Fruit fly (Drosophila melanogaster) whole organism, embryonic: Measurements from ENCODE around the gene CCDC53.

Experiments
- ATbp ChIP-seq: fragments of 200-800 bp; sonication (Bioruptor generic); optimal IDR thresholded peaks from 2 replicates; lab custom pipeline; 2017; ENCODE audit warnings: missing biosample characterization, mild to moderate bottlenecking, missing genetic modification characterization, missing genetic modification reagents
- Awh ChIP-seq: fragments of 200-800 bp; sonication (Bioruptor generic); IDR thresholded peaks from 2 replicates; pipeline ENCODE4, ENCODE4 v1.3.6; 2022; ENCODE audit warnings: missing biosample characterization, missing genetic modification characterization
- Bgb ChIP-seq: fragments of 200-800 bp; sonication (Bioruptor generic); IDR thresholded peaks from 2 replicates; pipeline ENCODE4 v1.3.6; 2022; ENCODE audit warnings: missing biosample characterization, missing genetic modification characterization; ENCODE audit not compliant: partially characterized antibody
- CG11398 ChIP-seq: fragments of 200-800 bp; sonication (Bioruptor generic); optimal IDR thresholded peaks from 2 replicates; lab custom pipeline; 2016; ENCODE audit warnings: missing biosample characterization, missing genetic modification characterization
- CG11695 ChIP-seq: fragments of 200-800 bp; sonication (Bioruptor generic); IDR thresholded peaks from 3 replicates; pipeline ENCODE4 v1.3.6; 2022; ENCODE audit warnings: missing biosample characterization, missing genetic modification characterization
- CG14667 ChIP-seq: fragments of 200-800 bp; sonication (Bioruptor generic); IDR thresholded peaks from 2 replicates; pipeline ENCODE4 v1.3.6; 2022; ENCODE audit warnings: missing biosample characterization, missing genetic modification characterization
- CG16813 ChIP-seq: fragments of 200-800 bp; sonication (Bioruptor generic); IDR thresholded peaks from 3 replicates; pipeline ENCODE4 v1.3.6; 2022; ENCODE audit warnings: missing biosample characterization, missing genetic modification characterization; ENCODE audit not compliant: partially characterized antibody
- CG17361 ChIP-seq: fragments of 200-800 bp; sonication (Bioruptor generic); IDR thresholded peaks from 3 replicates; pipeline ENCODE4 v1.3.6; 2022; ENCODE audit warnings: missing biosample characterization, missing genetic modification characterization
- CG17912 ChIP-seq: fragments of 200-800 bp; sonication (Bioruptor generic); optimal IDR thresholded peaks from 2 replicates; lab custom pipeline; 2018; ENCODE audit warnings: missing biosample characterization, mild to moderate bottlenecking, missing genetic modification characterization
- CG1832 ChIP-seq: fragments of 200-800 bp; sonication (Bioruptor generic); optimal IDR thresholded peaks from 2 replicates; lab custom pipeline; 2017; ENCODE audit warnings: missing biosample characterization, mild to moderate bottlenecking, missing genetic modification characterization, inconsistent platforms
- CG31224 ChIP-seq: fragments of 200-800 bp; sonication (Bioruptor generic); IDR thresholded peaks from 2 replicates; pipeline ENCODE4 v1.3.6; 2022; ENCODE audit warnings: missing biosample characterization, missing genetic modification characterization
- CG32532 ChIP-seq: fragments of 200-800 bp; sonication (Bioruptor generic); IDR thresholded peaks from 2 replicates; pipeline ENCODE4 v1.3.6; 2022; ENCODE audit warnings: missing biosample characterization, missing genetic modification characterization
- CG3281 ChIP-seq: fragments of 200-800 bp; sonication (Bioruptor generic); optimal IDR thresholded peaks from 3 replicates; lab custom pipeline; 2017; ENCODE audit warnings: missing biosample characterization, mild to moderate bottlenecking, missing genetic modification characterization
- CG4404 ChIP-seq: fragments of 200-800 bp; sonication (Bioruptor generic); IDR thresholded peaks from 2 replicates; pipeline ENCODE4 v1.3.6; 2022; ENCODE audit warnings: missing biosample characterization, missing genetic modification characterization
- CG8765 ChIP-seq: fragments of 200-800 bp; sonication (Bioruptor generic); IDR thresholded peaks from 2 replicates; pipeline ENCODE4 v1.3.6; 2022; ENCODE audit warnings: missing biosample characterization, missing genetic modification characterization
- CG8944 ChIP-seq: fragments of 200-800 bp; sonication (Bioruptor generic); optimal IDR thresholded peaks from 3 replicates; lab custom pipeline; 2016; ENCODE audit warnings: missing biosample characterization, missing genetic modification characterization
- CG9727 ChIP-seq: fragments of 200-800 bp; sonication (Bioruptor generic); optimal IDR thresholded peaks from 3 replicates; lab custom pipeline; 2017; ENCODE audit warnings: missing biosample characterization, mild to moderate bottlenecking, missing genetic modification characterization
- CTCF ChIP-seq: fragments of 200-800 bp; sonication (Bioruptor generic); optimal IDR thresholded peaks from 2 replicates; lab custom pipeline; 2017; ENCODE audit warnings: missing biosample characterization, mild to moderate bottlenecking, missing genetic modification characterization, moderate library complexity
- D ChIP-seq, 2 experiments: fragments of 200-800 bp in 1 of 2; fragments of >200 bp in 1 of 2; sonication (Bioruptor generic) in 1 of 2; optimal IDR thresholded peaks; 2 replicates in 1 of 2; 3 replicates in 1 of 2; lab custom pipeline; 2017; ENCODE audit warnings: mild to moderate bottlenecking in 1 of 2, missing biosample characterization in 1 of 2, missing genetic modification characterization in 1 of 2, missing genetic modification reagents in 1 of 2
- Dad ChIP-seq: fragments of 200-800 bp; sonication (Bioruptor generic); optimal IDR thresholded peaks from 3 replicates; lab custom pipeline; 2016; ENCODE audit warnings: missing biosample characterization, missing genetic modification characterization
- Dip2 ChIP-seq: fragments of 200-800 bp; sonication (Bioruptor generic); IDR thresholded peaks from 2 replicates; pipeline ENCODE4 v1.3.6; 2022; ENCODE audit warnings: missing biosample characterization, missing genetic modification characterization
- Drgx ChIP-seq: fragments of 200-800 bp; sonication (Bioruptor generic); IDR thresholded peaks from 2 replicates; pipeline ENCODE4 v1.3.6; 2022; ENCODE audit warnings: missing biosample characterization, missing genetic modification characterization
- Fer1 ChIP-seq: fragments of 200-800 bp; sonication (Bioruptor generic); optimal IDR thresholded peaks from 2 replicates; lab custom pipeline; 2017; ENCODE audit warnings: missing biosample characterization, mild to moderate bottlenecking, missing genetic modification characterization
- Fer3 ChIP-seq: fragments of 200-800 bp; sonication (Bioruptor generic); optimal IDR thresholded peaks from 2 replicates; lab custom pipeline; 2018; ENCODE audit warnings: missing biosample characterization, mild to moderate bottlenecking, missing genetic modification characterization, moderate library complexity
- GATAe ChIP-seq: fragments of 200-800 bp; sonication (Bioruptor generic); conservative IDR thresholded peaks from 2 replicates; pipeline ENCODE4 v1.3.6; 2022; ENCODE audit warnings: missing biosample characterization, missing genetic modification characterization
- Pdp1 ChIP-seq, 2 experiments: fragments of 200-800 bp; sonication (Bioruptor generic); optimal IDR thresholded peaks; 3 replicates each; lab custom pipeline; 2016; ENCODE audit warnings: missing biosample characterization in 2 of 2, missing genetic modification characterization in 2 of 2, mild to moderate bottlenecking in 1 of 2, moderate library complexity in 1 of 2
- Sox100B ChIP-seq: fragments of 200-800 bp; sonication (Bioruptor generic); optimal IDR thresholded peaks from 3 replicates; lab custom pipeline; 2018; ENCODE audit warnings: missing biosample characterization, mild to moderate bottlenecking, missing genetic modification characterization
- Sry-δ ChIP-seq: fragments of 200-800 bp; sonication (Bioruptor generic); optimal IDR thresholded peaks from 2 replicates; lab custom pipeline; 2016; ENCODE audit warnings: missing biosample characterization, missing genetic modification characterization
- Trl ChIP-seq, 3 experiments: fragments of >200 bp in 2 of 3; fragments of 200-800 bp in 1 of 3; sonication (Bioruptor generic) in 1 of 3; optimal IDR thresholded peaks; 2 replicates in 1 of 3; 3 replicates in 2 of 3; lab custom pipeline; 2016 to 2017; ENCODE audit warnings: missing biosample characterization in 1 of 3, missing genetic modification characterization in 1 of 3
- abd-A ChIP-seq: fragments of 200-800 bp; sonication (Bioruptor generic); optimal IDR thresholded peaks from 3 replicates; lab custom pipeline; 2019; ENCODE audit warnings: missing biosample characterization, mild to moderate bottlenecking, missing genetic modification characterization, moderate library complexity
- ash1 ChIP-seq: fragments of 200-800 bp; sonication (Bioruptor generic); optimal IDR thresholded peaks from 2 replicates; lab custom pipeline; 2018; ENCODE audit warnings: missing biosample characterization, mild to moderate bottlenecking, missing genetic modification characterization
- cg ChIP-seq: fragments of 200-800 bp; sonication (Bioruptor generic); optimal IDR thresholded peaks from 3 replicates; lab custom pipeline; 2019; ENCODE audit warnings: missing biosample characterization, mild to moderate bottlenecking, missing genetic modification characterization, moderate library complexity
- chinmo ChIP-seq: fragments of 200-800 bp; sonication (Bioruptor generic); IDR thresholded peaks from 4 replicates; pipeline ENCODE4 v1.3.6; 2022; ENCODE audit warnings: missing biosample characterization, missing genetic modification characterization; ENCODE audit not compliant: partially characterized antibody
- chm ChIP-seq: fragments of 200-800 bp; sonication (Bioruptor generic); IDR thresholded peaks from 2 replicates; pipeline ENCODE4 v1.3.6; 2022; ENCODE audit warnings: missing biosample characterization, missing genetic modification characterization
- chn ChIP-seq: fragments of 200-800 bp; sonication (Bioruptor generic); optimal IDR thresholded peaks from 2 replicates; lab custom pipeline; 2016; ENCODE audit warnings: missing biosample characterization, missing genetic modification characterization
- corto ChIP-seq: fragments of 200-800 bp; sonication (Bioruptor generic); optimal IDR thresholded peaks from 2 replicates; lab custom pipeline; 2016; ENCODE audit warnings: missing biosample characterization, mild to moderate bottlenecking, missing genetic modification characterization, moderate library complexity
- cwo ChIP-seq: fragments of 200-800 bp; sonication (Bioruptor generic); optimal IDR thresholded peaks from 3 replicates; lab custom pipeline; 2017; ENCODE audit warnings: missing biosample characterization, missing genetic modification characterization, mild to moderate bottlenecking, moderate library complexity, missing genetic modification reagents
- disco-r ChIP-seq: fragments of 200-800 bp; sonication (Bioruptor generic); optimal IDR thresholded peaks from 2 replicates; lab custom pipeline; 2016; ENCODE audit warnings: missing biosample characterization, missing genetic modification characterization
- dmrt11E ChIP-seq: fragments of 200-800 bp; sonication (Bioruptor generic); optimal IDR thresholded peaks from 3 replicates; lab custom pipeline; 2018; ENCODE audit warnings: missing biosample characterization, mild to moderate bottlenecking, missing genetic modification characterization, moderate library complexity
- dysf ChIP-seq: fragments of 200-800 bp; sonication (Bioruptor generic); IDR thresholded peaks from 3 replicates; pipeline ENCODE4 v1.3.6; 2022; ENCODE audit warnings: missing biosample characterization, missing genetic modification characterization
- emc ChIP-seq: fragments of 200-800 bp; sonication (Bioruptor generic); optimal IDR thresholded peaks from 2 replicates; lab custom pipeline; 2016; ENCODE audit warnings: missing biosample characterization, missing genetic modification characterization
- hbn ChIP-seq: fragments of 200-800 bp; sonication (Bioruptor generic); IDR thresholded peaks from 2 replicates; pipeline ENCODE4 v1.3.6; 2022; ENCODE audit warnings: missing biosample characterization, missing genetic modification characterization; ENCODE audit not compliant: partially characterized antibody
- rib ChIP-seq: fragments of 200-800 bp; sonication (Bioruptor generic); IDR thresholded peaks from 2 replicates; pipeline ENCODE4 v1.3.6; 2022; ENCODE audit warnings: missing biosample characterization, missing genetic modification characterization
- sens-2 ChIP-seq: fragments of 200-800 bp; sonication (Bioruptor generic); IDR thresholded peaks from 2 replicates; pipeline ENCODE4 v1.3.6; 2022; ENCODE audit warnings: missing biosample characterization, missing genetic modification characterization
- sqz ChIP-seq: fragments of 200-800 bp; sonication (Bioruptor generic); optimal IDR thresholded peaks from 3 replicates; lab custom pipeline; 2018; ENCODE audit warnings: missing biosample characterization, mild to moderate bottlenecking, missing genetic modification characterization
- stwl ChIP-seq: fragments of 200-800 bp; sonication (Bioruptor generic); optimal IDR thresholded peaks from 3 replicates; lab custom pipeline; 2018; ENCODE audit warnings: missing biosample characterization, mild to moderate bottlenecking, missing genetic modification characterization, moderate library complexity
- vvl ChIP-seq: fragments of 200-800 bp; sonication (Bioruptor generic); IDR thresholded peaks from 2 replicates; pipeline ENCODE4 v1.3.6; 2022; ENCODE audit warnings: missing biosample characterization, missing genetic modification characterization
- zen ChIP-seq: fragments of 200-800 bp; sonication (Bioruptor generic); optimal IDR thresholded peaks from 3 replicates; lab custom pipeline; 2018; ENCODE audit warnings: missing biosample characterization, mild to moderate bottlenecking, missing genetic modification characterization, moderate library complexity

The CCDC53 gene

dm6 chr2L:8088025-8088789 is 47.3 kb downstream of the CCDC53 start (continued):
- peak; percentile 68; the same call in 1 of the 2 replicates for TF ChIP-seq chm (GFP tag; lab: Robert Waterston, UW)
- 0 out of 2 replicates have a peak, but pooled peaks have one; percentile 11 for TF ChIP-seq Drgx (GFP tag; lab: Robert Waterston, UW)
- peak; percentile 26 for TF ChIP-seq Fer1 (GFP tag; lab: Kevin White, UChicago)
- TF ChIP-seq Dad: no peak
- TF ChIP-seq CG17361 (GFP tag; lab: Robert Waterston, UW): no peak
- TF ChIP-seq cg (GFP tag; lab: Kevin White, UChicago): peak; percentile 3
- no peak for TF ChIP-seq ATbp (GFP tag; lab: Kevin White, UChicago)
- peak; percentile 94 for TF ChIP-seq D (optimal IDR thresholded peaks at IDR 0.05; lab: Kevin White, UChicago)
- no peak for TF ChIP-seq D (GFP tag; optimal IDR thresholded peaks at IDR 0.05; lab: Kevin White, UChicago)
- TF ChIP-seq CG31224 (GFP tag; lab: Robert Waterston, UW): 0 out of 2 replicates have a peak, but pooled peaks have one; percentile 5
- peak; percentile 9; the same call in 1 of the 2 replicates for TF ChIP-seq vvl (GFP tag; lab: Robert Waterston, UW)
- TF ChIP-seq CG8944: no peak
- TF ChIP-seq Fer3: no peak
- TF ChIP-seq CG17912 (GFP tag; lab: Kevin White, UChicago): no peak
- TF ChIP-seq Awh (GFP tag; lab: Robert Waterston, UW): no peak
- peak; percentile 39; the same call in 1 of the 2 replicates for TF ChIP-seq CG32532
- no peak for TF ChIP-seq CG8765
- no peak for TF ChIP-seq abd-A (tag; lab: Kevin White, UChicago)
- TF ChIP-seq CG9727 (GFP tag; lab: Kevin White, UChicago): peak; percentile 18
- TF ChIP-seq CG1832 (GFP tag; lab: Kevin White, UChicago): no peak
- TF ChIP-seq sqz: no peak
- no peak for TF ChIP-seq CTCF
- no peak for TF ChIP-seq chn (GFP tag; lab: Kevin White, UChicago)
- 0 out of 3 replicates have a peak, but pooled peaks have one; percentile 23 for TF ChIP-seq dysf (GFP tag; lab: Robert Waterston, UW)
- no peak for TF ChIP-seq emc (GFP tag; lab: Kevin White, UChicago)
- TF ChIP-seq CG16813 (GFP tag; lab: Robert Waterston, UW): 0 out of 3 replicates have a peak, but pooled peaks have one; percentile 26
- 0 out of 2 replicates have a peak, but pooled peaks have one; percentile 30 for TF ChIP-seq sens-2 (GFP tag; lab: Robert Waterston, UW)
- TF ChIP-seq GATAe: peak; percentile 78
- TF ChIP-seq Trl (optimal IDR thresholded peaks at IDR 0.05; lab: Kevin White, UChicago): peak; percentile 65 to 86
- TF ChIP-seq Trl (GFP tag; optimal IDR thresholded peaks at IDR 0.05; lab: Kevin White, UChicago): no peak
- no peak for TF ChIP-seq CG11398 (GFP tag; lab: Kevin White, UChicago)
- no peak for TF ChIP-seq disco-r
- TF ChIP-seq CG3281 (GFP tag; lab: Kevin White, UChicago): peak; percentile 26
- peak; percentile 29 for TF ChIP-seq ash1 (GFP tag; lab: Kevin White, UChicago)
- no peak for TF ChIP-seq Dip2
- TF ChIP-seq rib (GFP tag; lab: Robert Waterston, UW): peak; percentile 56; the same call in 1 of the 2 replicates
- TF ChIP-seq CG11695 (GFP tag; lab: Robert Waterston, UW): 0 out of 3 replicates have a peak, but pooled peaks have one; percentile 36
- peak; percentile 5 for TF ChIP-seq zen (tag; lab: Kevin White, UChicago)
- TF ChIP-seq chinmo: 0 out of 4 replicates have a peak, but pooled peaks have one; percentile 64
- no peak for TF ChIP-seq hbn (GFP tag; lab: Robert Waterston, UW)
- peak; percentile 26; the same call in 1 of the 2 replicates for TF ChIP-seq Bgb (GFP tag; lab: Robert Waterston, UW)
- no peak for TF ChIP-seq CG4404 (GFP tag; lab: Robert Waterston, UW)
- no peak for TF ChIP-seq CG14667 (GFP tag; lab: Robert Waterston, UW)
- TF ChIP-seq corto (GFP tag; lab: Kevin White, UChicago): no peak
- TF ChIP-seq Pdp1 (GFP tag; optimal IDR thresholded peaks at IDR 0.05; lab: Kevin White, UChicago): peak in 1 of 2 experiments; percentile 88
- no peak for TF ChIP-seq Sox100B (GFP tag; lab: Kevin White, UChicago)
- TF ChIP-seq Sry-δ: no peak
- peak; percentile 20 for TF ChIP-seq cwo (GFP tag; lab: Kevin White, UChicago)
- no peak for TF ChIP-seq stwl (tag; lab: Kevin White, UChicago)
- no peak for TF ChIP-seq dmrt11E (tag; lab: Kevin White, UChicago)
